Worm (Caenorhabditis elegans) whole organism, early embryonic: ENCODE measurements around the gene R02E4.2.

Experiments used
- ama-1 ChIP-seq: fragments of 150-350 bp; optimal IDR thresholded peaks from 2 replicates; lab custom pipeline; 2014
- ceh-13 ChIP-seq: fragments of 200-800 bp; sonication (Bioruptor generic); optimal IDR thresholded peaks from 2 replicates; lab custom pipeline; 2018; ENCODE audit warnings: mild to moderate bottlenecking, missing genetic modification characterization, missing compliant biosample characterization
- ets-7 ChIP-seq: sonication (generic microtip); optimal IDR thresholded peaks from 2 replicates; lab custom pipeline; 2016; ENCODE audit warnings: missing genotype, missing genetic modification characterization, missing compliant biosample characterization
- flt-1 ChIP-seq: fragments of 200-800 bp; sonication (Bioruptor generic); IDR thresholded peaks from 2 replicates; pipeline ENCODE4 v1.3.6; 2022; ENCODE audit warnings: missing genetic modification characterization, missing compliant biosample characterization
- hmbx-1 ChIP-seq: sonication (generic microtip); optimal IDR thresholded peaks from 2 replicates; lab custom pipeline; 2016; ENCODE audit warnings: mild to moderate bottlenecking, missing genetic modification characterization, missing compliant biosample characterization
- hmg-4 ChIP-seq: fragments of 200-800 bp; sonication (Bioruptor generic); optimal IDR thresholded peaks from 2 replicates; lab custom pipeline; 2018; ENCODE audit warnings: mild to moderate bottlenecking, missing genetic modification characterization, missing compliant biosample characterization
- hnd-1 ChIP-seq: sonication (generic microtip); optimal IDR thresholded peaks from 2 replicates; lab custom pipeline; 2016; ENCODE audit warnings: missing genetic modification characterization, missing compliant biosample characterization
- sea-1 ChIP-seq: fragments of 200-800 bp; sonication (Bioruptor generic); conservative IDR thresholded peaks from 2 replicates; pipeline ENCODE4 v1.3.6; 2022; ENCODE audit warnings: missing genetic modification characterization, missing compliant biosample characterization
- tbx-11 ChIP-seq: fragments of 200-800 bp; sonication (Bioruptor generic); IDR thresholded peaks from 2 replicates; pipeline ENCODE4 v1.3.6; 2022; ENCODE audit warnings: missing genetic modification characterization, missing compliant biosample characterization
- tra-4 ChIP-seq: sonication (generic microtip); optimal IDR thresholded peaks from 2 replicates; lab custom pipeline; 2017; ENCODE audit warnings: missing genetic modification characterization, missing compliant biosample characterization

- TF ChIP-seq tbx-11 (no peak), ceh-13 (GFP tag; lab: Kevin White, UChicago) (no peak), hnd-1 (no peak), hmbx-1 (tag; lab: Kevin White, UChicago) (no peak), ama-1 (lab: Kevin White, UChicago) (no peak), sea-1 (GFP tag; lab: Robert Waterston, UW) (no peak), flt-1 (GFP tag; lab: Robert Waterston, UW) (no peak), hmg-4 (no peak), tra-4 (tag; lab: Kevin White, UChicago) (no peak), ets-7 (tag; lab: Kevin White, UChicago) (no peak)
Observed at ce11 chrX:4142202-4142601, 34.9 kb downstream of the R02E4.2 start.
